Worm (Caenorhabditis elegans): ENCODE results near the gene F18H3.4.

The F18H3.4 gene

DNA sequence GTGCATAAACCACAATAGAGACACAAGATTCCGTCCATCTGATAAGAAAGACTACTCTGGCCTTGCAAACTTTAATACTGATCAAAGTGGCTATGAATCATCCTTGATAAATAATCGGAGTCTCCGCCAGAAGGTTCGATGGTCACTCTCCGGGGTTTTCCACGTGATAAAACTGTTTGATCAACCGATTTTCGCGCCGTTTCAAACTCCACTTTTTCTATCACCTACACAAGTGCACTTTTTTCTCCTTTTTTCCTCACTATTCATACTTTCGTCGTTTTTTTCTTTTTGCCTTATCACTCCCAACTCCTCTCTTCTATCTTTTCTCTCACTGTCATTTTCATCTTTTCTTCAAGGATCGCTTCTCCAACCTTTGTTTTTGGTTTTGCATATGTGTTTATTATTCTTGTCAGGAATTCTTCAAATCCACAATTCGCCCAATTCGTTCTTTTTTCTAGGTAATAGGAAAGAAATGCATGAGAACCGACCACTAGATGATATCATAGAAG is at the start of gene F18H3.4:
TSS of gene F18H3.4 (plus strand) at position 459 of the 509 bp plus-strand sequence.
- TF ChIP-seq unc-62 (GFP tag; optimal IDR thresholded peaks at IDR 0.05): no peak

- no peak for TF ChIP-seq unc-62 (GFP tag; optimal IDR thresholded peaks at IDR 0.05)
Observed at ce11 chrX:13481704-13482103, 47.2 kb upstream of the F18H3.4 start, which contains the start of gene srd-50. Gene srd-50, minus strand, starts transcription at chrX:13481804.

- TF ChIP-seq unc-62 (GFP tag; optimal IDR thresholded peaks at IDR 0.05): no peak
Observed at ce11 chrX:13484813-13485212, 44.1 kb upstream of the F18H3.4 start, which contains the start of gene srd-51. Gene srd-51, minus strand, starts transcription at chrX:13484913.

ce11 chrX:13493762-13494161 is 35.1 kb upstream of the F18H3.4 start:
- TF ChIP-seq unc-62 (GFP tag; optimal IDR thresholded peaks at IDR 0.05): no peak

- TF ChIP-seq unc-62 (GFP tag; optimal IDR thresholded peaks at IDR 0.05): no peak
Observed at ce11 chrX:13499098-13499497, 29.8 kb upstream of the F18H3.4 start.

- no peak for TF ChIP-seq unc-62 (GFP tag; optimal IDR thresholded peaks at IDR 0.05)
Observed at ce11 chrX:13499923-13500322, 29.0 kb upstream of the F18H3.4 start.

- TF ChIP-seq unc-62 (GFP tag; optimal IDR thresholded peaks at IDR 0.05): no peak
Observed at ce11 chrX:13500568-13500967, 28.3 kb upstream of the F18H3.4 start, which contains the start of gene sad-1. Gene sad-1, minus strand, starts transcription at chrX:13500668.

ce11 chrX:13502282-13502681 is 26.6 kb upstream of the F18H3.4 start:
- no peak for TF ChIP-seq unc-62 (GFP tag; optimal IDR thresholded peaks at IDR 0.05)

DNA sequence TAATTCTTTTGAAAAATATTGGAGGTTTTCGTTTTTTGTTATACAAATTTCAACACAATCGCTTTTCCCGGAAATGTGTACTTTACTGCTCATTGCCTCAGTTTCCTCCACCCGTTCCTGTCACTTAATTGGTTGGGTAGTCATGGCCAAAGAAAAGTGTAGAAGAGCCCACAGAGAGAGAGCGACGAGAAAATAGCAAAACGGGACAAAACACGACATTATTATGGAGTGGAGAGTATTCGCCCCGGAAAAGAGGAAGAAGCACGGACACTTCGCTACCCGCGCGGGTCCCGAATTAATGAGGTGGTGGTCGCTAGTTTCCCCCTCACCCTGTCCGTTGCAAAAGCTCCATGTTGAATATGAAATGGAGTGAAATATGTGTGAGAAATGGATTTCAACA is 25.0 kb upstream of the F18H3.4 start:
- no peak for TF ChIP-seq unc-62 (GFP tag; optimal IDR thresholded peaks at IDR 0.05)

DNA sequence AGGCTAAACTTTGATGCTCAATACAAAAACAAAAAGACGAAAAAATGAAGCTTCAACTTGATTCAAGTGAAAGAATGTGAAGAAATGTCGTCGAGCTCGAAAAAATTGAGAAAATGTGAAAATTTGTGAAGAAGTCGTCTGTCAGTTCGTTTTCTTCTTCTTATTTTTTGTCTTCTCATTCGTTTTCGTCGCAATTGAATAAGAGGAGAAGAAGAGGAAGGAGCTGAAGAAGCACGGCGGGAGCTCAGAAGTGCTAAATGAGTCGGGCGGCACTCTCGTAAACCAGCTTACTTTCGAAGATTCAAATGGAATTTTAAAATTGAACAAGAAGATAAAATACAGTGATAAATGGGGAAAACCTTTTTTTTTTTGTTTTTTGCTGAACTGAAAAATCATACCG is 23.7 kb upstream of the F18H3.4 start:
- TF ChIP-seq unc-62 (GFP tag; optimal IDR thresholded peaks at IDR 0.05): no peak

DNA sequence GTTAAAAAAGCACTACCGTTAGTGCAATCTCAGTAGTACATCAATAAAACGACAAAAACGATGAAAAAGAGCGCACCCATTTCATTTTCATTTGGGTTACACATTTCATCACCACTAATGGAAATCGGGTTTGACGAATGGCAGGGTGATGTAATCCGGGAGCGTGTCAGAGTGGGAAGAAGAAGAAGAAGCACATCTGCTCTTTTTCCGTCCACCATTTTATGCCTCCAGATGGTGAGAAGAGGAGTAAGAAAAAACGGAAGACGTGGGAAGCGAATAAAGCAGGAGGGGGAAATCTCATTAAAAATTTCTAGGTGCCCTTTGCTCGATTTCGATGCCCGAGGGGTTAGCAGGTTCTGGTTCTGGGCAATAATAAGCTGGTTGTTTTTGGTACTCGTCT is 22.8 kb upstream of the F18H3.4 start:
- TF ChIP-seq unc-62 (GFP tag; optimal IDR thresholded peaks at IDR 0.05): no peak

DNA sequence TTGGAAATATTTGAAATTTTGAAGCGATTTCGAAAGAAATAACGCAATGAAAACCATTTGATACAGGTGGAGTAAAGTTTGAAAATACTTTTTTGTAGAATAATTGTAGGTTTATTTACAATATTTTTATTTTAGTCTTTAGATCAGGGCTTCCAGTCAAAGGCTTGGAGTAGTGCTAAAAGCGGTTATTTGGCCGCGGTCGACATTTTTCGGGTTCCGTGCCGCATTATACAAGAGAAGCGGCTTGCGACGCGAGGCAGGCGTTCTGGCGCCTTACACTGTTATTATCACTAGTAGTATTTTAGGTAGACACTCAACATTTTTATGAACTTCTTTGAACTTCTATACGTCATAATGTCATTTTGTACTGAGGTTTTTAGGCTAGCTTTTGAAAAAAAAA is 22.4 kb upstream of the F18H3.4 start:
- no peak for TF ChIP-seq unc-62 (GFP tag; optimal IDR thresholded peaks at IDR 0.05)

- no peak for TF ChIP-seq unc-62 (GFP tag; optimal IDR thresholded peaks at IDR 0.05)
Observed at ce11 chrX:13507233-13507632, 21.7 kb upstream of the F18H3.4 start, which contains the start of gene H06A10.1. Gene H06A10.1, plus strand, starts transcription at chrX:13507533.

DNA sequence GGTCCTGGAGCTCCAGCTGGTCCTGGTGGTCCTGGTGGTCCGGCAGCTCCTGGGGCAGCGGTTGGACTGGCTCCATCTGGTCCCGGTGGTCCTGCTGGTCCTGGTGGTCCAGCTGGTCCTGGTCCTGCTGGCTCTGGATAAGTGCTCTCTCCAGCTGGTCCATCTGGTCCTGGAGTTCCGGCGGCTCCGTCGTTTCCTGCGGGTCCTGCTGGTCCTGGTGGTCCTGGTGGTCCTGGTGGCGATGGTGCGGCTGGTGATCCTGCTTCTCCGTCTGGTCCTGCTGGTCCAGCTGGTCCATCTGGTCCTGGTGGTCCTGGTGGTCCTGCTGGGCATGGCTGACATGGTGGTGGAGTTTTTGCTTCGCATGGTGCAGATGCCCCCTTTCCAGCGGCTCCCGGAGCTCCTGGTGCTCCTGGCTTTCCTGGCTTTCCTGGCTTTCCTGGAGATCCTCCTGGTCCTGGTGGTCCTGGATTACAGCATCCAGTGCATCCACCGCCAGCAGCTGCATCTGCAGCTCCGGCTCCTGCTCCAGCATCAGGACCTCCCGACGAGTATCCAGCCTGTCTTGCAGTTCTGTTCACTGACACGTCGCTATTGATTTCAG is 18.6 kb upstream of the F18H3.4 start:
- no peak for TF ChIP-seq unc-62 (GFP tag; optimal IDR thresholded peaks at IDR 0.05)

- TF ChIP-seq unc-62 (GFP tag; optimal IDR thresholded peaks at IDR 0.05): no peak
Observed at ce11 chrX:13510997-13511396, 17.9 kb upstream of the F18H3.4 start, which contains the start of gene col-185. Gene col-185, minus strand, starts transcription at chrX:13511097.

DNA sequence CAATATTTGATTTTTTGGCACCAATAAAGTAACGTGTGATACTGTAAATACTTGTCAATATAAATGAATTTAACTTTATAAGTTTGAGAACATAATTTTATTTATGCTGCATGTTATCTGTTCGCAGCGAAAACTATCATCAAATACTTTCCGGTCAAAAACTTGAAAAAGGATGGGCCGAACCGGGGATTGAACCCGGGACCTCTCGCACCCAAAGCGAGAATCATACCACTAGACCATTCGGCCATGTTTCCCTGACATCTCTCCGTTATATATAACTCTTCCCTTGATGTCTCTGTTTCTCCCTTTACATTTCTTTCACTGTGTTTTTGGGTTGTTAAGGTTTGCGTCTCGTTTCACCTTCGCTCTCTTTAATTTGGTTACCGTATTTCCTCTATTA is 17.1 kb upstream of the F18H3.4 start:
- TF ChIP-seq unc-62 (GFP tag; optimal IDR thresholded peaks at IDR 0.05): no peak

DNA sequence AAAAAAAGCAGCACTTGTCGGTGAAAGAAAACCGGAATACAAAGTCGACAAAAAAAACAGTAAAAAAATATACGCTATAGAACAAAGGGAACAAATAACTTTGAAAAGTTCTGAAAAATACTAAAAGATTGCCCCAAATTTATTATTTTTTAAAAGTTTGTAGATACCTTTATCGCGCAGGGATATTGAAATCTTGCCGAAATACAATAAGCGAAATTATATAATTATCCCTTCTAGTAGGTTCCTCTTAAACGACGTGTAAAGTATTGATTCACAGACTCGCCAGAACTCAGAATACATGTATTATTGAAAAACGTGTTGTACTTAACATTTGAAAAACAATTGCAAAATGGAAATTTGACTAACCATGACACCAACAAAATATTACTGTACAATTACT is 14.5 kb upstream of the F18H3.4 start:
- no peak for TF ChIP-seq unc-62 (GFP tag; optimal IDR thresholded peaks at IDR 0.05)
